Worm (Caenorhabditis elegans): ENCODE measurements around the gene Y37E11AL.12.

DNA sequence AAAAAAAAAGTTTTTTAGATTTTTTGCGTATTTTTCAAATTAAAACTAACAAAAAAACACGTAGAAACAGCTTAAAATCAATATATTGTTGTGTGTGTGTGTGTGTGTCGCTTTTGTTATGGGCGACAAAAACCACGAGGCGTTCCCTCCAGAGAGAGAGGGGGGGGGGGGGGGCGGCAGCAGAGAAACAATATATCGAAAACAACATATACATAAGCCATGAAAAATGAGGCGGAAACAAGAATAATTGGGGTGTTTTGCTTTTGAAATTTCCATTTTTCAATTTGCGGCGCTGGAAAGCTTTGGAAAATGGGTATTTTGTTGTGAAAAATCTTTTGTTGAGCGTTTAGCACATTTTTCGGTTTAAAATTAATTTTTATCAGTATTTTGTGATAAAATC, 23.6 kb upstream of the Y37E11AL.12 start, which contains the start of gene Y37E11AM.2:
- TF ChIP-seq ama-1 (optimal IDR thresholded peaks at IDR 0.05) = no peak
- no peak for TF ChIP-seq B0310.2 (tag; optimal IDR thresholded peaks at IDR 0.05)
- TF ChIP-seq flt-1 (GFP tag; IDR thresholded peaks at IDR 0.05) = no peak
- TF ChIP-seq sea-1 (GFP tag; conservative IDR thresholded peaks at IDR 0.05) = no peak
- no peak for TF ChIP-seq ceh-36 (tag; optimal IDR thresholded peaks at IDR 0.05)
- no peak for TF ChIP-seq ets-7 (tag; optimal IDR thresholded peaks at IDR 0.05)
- no peak for TF ChIP-seq tra-4 (tag; optimal IDR thresholded peaks at IDR 0.05)
- no peak for TF ChIP-seq F13C5.2 (tag; optimal IDR thresholded peaks at IDR 0.05)
- TF ChIP-seq scrt-1 (GFP tag; IDR thresholded peaks at IDR 0.05) = no peak
- no peak for TF ChIP-seq tbx-37 (GFP tag; conservative IDR thresholded peaks at IDR 0.05)
- TF ChIP-seq aly-1 (tag; optimal IDR thresholded peaks at IDR 0.05) = no peak

All from whole organism, early embryonic.